Worm (Caenorhabditis elegans) whole organism, young adult: Measurements from ENCODE around the gene cutl-16.

Source experiments
- C17E4.6 ChIP-seq: fragments of 200-800 bp; sonication (Bioruptor generic); IDR thresholded peaks from 2 replicates; pipeline ENCODE4 v1.3.6; 2022; ENCODE audit warnings: missing genetic modification reagents, missing genetic modification characterization, missing compliant biosample characterization
- F23B12.7 ChIP-seq: sonication (generic microtip); optimal IDR thresholded peaks from 2 replicates; lab custom pipeline; 2017; ENCODE audit warnings: missing genetic modification characterization, mild to moderate bottlenecking, missing compliant biosample characterization, antibody characterized with exemption, moderate library complexity; ENCODE audit not compliant: insufficient read depth
- ama-1 ChIP-seq, 3 experiments: fragments of 150-350 bp in 1 of 3; sonication (generic microtip) in 2 of 3; optimal IDR thresholded peaks; 2 replicates each; lab custom pipeline; 2014 to 2018; ENCODE audit warnings: missing biosample characterization in 2 of 3, missing genetic modification characterization in 2 of 3, missing genetic modification reagents in 2 of 3
- chd-7 ChIP-seq: sonication (generic microtip); optimal IDR thresholded peaks from 2 replicates; lab custom pipeline; 2016; ENCODE audit warnings: mild to moderate bottlenecking, missing genetic modification characterization, moderate library complexity, missing compliant biosample characterization
- lag-1 ChIP-seq: fragments of 200-800 bp; sonication (Bioruptor generic); IDR thresholded peaks from 2 replicates; pipeline ENCODE4 v1.3.6; 2022; ENCODE audit warnings: missing genetic modification reagents, missing genetic modification characterization, missing compliant biosample characterization
- nfya-2 ChIP-seq: fragments of 200-800 bp; sonication (Bioruptor generic); IDR thresholded peaks from 2 replicates; pipeline ENCODE4 v1.3.6; 2022; ENCODE audit warnings: missing genetic modification reagents, missing genetic modification characterization, missing compliant biosample characterization
- nhr-90 ChIP-seq: sonication (generic microtip); optimal IDR thresholded peaks from 2 replicates; lab custom pipeline; 2016; ENCODE audit warnings: missing genotype, mild to moderate bottlenecking, missing genetic modification characterization, missing compliant biosample characterization
- rcor-1 ChIP-seq: fragments of 200-800 bp; sonication (Bioruptor generic); IDR thresholded peaks from 2 replicates; pipeline ENCODE4 v1.3.6; 2022; ENCODE audit warnings: missing genetic modification reagents, missing genetic modification characterization, missing compliant biosample characterization
- tlf-1 ChIP-seq: fragments of 200-800 bp; sonication (Bioruptor generic); optimal IDR thresholded peaks from 2 replicates; lab custom pipeline; 2018; ENCODE audit warnings: mild to moderate bottlenecking, missing genetic modification characterization, missing compliant biosample characterization
- unc-62 ChIP-seq: fragments of 150-350 bp; optimal IDR thresholded peaks from 2 replicates; lab custom pipeline; 2014; ENCODE audit warnings: missing biosample characterization, missing genetic modification reagents, missing genetic modification characterization
- ztf-28 ChIP-seq: fragments of 200-800 bp; sonication (Bioruptor generic); IDR thresholded peaks from 2 replicates; pipeline ENCODE4 v1.3.6; 2022; ENCODE audit warnings: missing genetic modification reagents, missing genetic modification characterization, missing compliant biosample characterization

- TF ChIP-seq chd-7 (tag; lab: Kevin White, UChicago) (no peak), nfya-2 (GFP tag; lab: Robert Waterston, UW) (no peak), unc-62 (no peak), ztf-28 (GFP tag; lab: Robert Waterston, UW) (no peak), nhr-90 (tag; lab: Kevin White, UChicago) (no peak), lag-1 (no peak), C17E4.6 (GFP tag; lab: Robert Waterston, UW) (no peak), ama-1 (optimal IDR thresholded peaks at IDR 0.05; lab: Kevin White, UChicago) (no peak), ama-1 (GFP tag; optimal IDR thresholded peaks at IDR 0.05; lab: Kevin White, UChicago) (no peak), F23B12.7 (tag; lab: Kevin White, UChicago) (no peak), tlf-1 (GFP tag; lab: Kevin White, UChicago) (no peak), rcor-1 (GFP tag; lab: Robert Waterston, UW) (no peak)
These were observed 15.2 kb upstream of the cutl-16 start, which contains the start of gene col-75 for ce11 chrII:6425993-6426392.
